Worm (Caenorhabditis elegans): ENCODE data around the gene sec-5.

- TF ChIP-seq mdl-1 (tag; optimal IDR thresholded peaks at IDR 0.05) (no peak), elt-3 (tag; optimal IDR thresholded peaks at IDR 0.05) (no peak), nhr-25 (tag; optimal IDR thresholded peaks at IDR 0.05) (no peak), pqm-1 (tag; optimal IDR thresholded peaks at IDR 0.05) (no peak), ZK546.5 (tag; optimal IDR thresholded peaks at IDR 0.05) (no peak), nhr-67 (tag; optimal IDR thresholded peaks at IDR 0.05) (no peak), egl-27 (tag; optimal IDR thresholded peaks at IDR 0.05) (no peak), ama-1 (optimal IDR thresholded peaks at IDR 0.05) (peak; percentile 76), hmg-11 (tag; optimal IDR thresholded peaks at IDR 0.05) (no peak), tbx-2 (tag; optimal IDR thresholded peaks at IDR 0.05) (no peak), snpc-4 (tag; optimal IDR thresholded peaks at IDR 0.05) (no peak), elt-1 (tag; optimal IDR thresholded peaks at IDR 0.05) (no peak), nhr-237 (tag; optimal IDR thresholded peaks at IDR 0.05) (no peak)
These were observed 13.6 kb downstream of the sec-5 start for ce11 chrII:9163348-9163747.
